Fruit fly (Drosophila melanogaster) whole organism, embryonic: ENCODE measurements around the gene CG17906.
A peak's percentile ranks its signal among the peaks of the same experiment; 100 is the strongest.

Experiments
- Abd-B ChIP-seq: fragments of 200-800 bp; sonication (Bioruptor generic); optimal IDR thresholded peaks from 2 replicates; lab custom pipeline; 2018; ENCODE audit warnings: missing biosample characterization, mild to moderate bottlenecking, missing genetic modification characterization, moderate library complexity
- Aef1 ChIP-seq: fragments of 200-800 bp; sonication (Bioruptor generic); IDR thresholded peaks from 3 replicates; pipeline ENCODE4 v1.3.6; 2022; ENCODE audit warnings: missing biosample characterization, missing genetic modification characterization
- Blimp-1 ChIP-seq: fragments of 200-800 bp; sonication (Bioruptor generic); optimal IDR thresholded peaks from 3 replicates; lab custom pipeline; 2018; ENCODE audit warnings: missing biosample characterization, missing genetic modification characterization, mild to moderate bottlenecking, moderate library complexity, missing genetic modification reagents
- CG11247 ChIP-seq: fragments of 200-800 bp; sonication (Bioruptor generic); IDR thresholded peaks from 2 replicates; pipeline ENCODE4 v1.3.6; 2022; ENCODE audit warnings: missing biosample characterization, missing genetic modification characterization
- CG11560 ChIP-seq: fragments of 200-800 bp; sonication (Bioruptor generic); IDR thresholded peaks from 3 replicates; pipeline ENCODE4 v1.3.6; 2022; ENCODE audit warnings: missing biosample characterization, missing genetic modification characterization
- CG11723 ChIP-seq: fragments of 200-800 bp; sonication (Bioruptor generic); optimal IDR thresholded peaks from 2 replicates; lab custom pipeline; 2017; ENCODE audit warnings: missing biosample characterization, mild to moderate bottlenecking, missing genetic modification characterization
- CG12299 ChIP-seq: fragments of 200-800 bp; sonication (Bioruptor generic); optimal IDR thresholded peaks from 2 replicates; lab custom pipeline; 2018; ENCODE audit warnings: missing biosample characterization, mild to moderate bottlenecking, missing genetic modification characterization
- CG13624 ChIP-seq: fragments of 200-800 bp; sonication (Bioruptor generic); optimal IDR thresholded peaks from 2 replicates; lab custom pipeline; 2016; ENCODE audit warnings: missing biosample characterization, missing genetic modification characterization
- CG14014 ChIP-seq: fragments of 200-800 bp; sonication (Bioruptor generic); IDR thresholded peaks from 2 replicates; pipeline ENCODE4 v1.3.6; 2022; ENCODE audit warnings: missing biosample characterization, missing genetic modification characterization
- CG2129 ChIP-seq: fragments of 200-800 bp; sonication (Bioruptor generic); IDR thresholded peaks from 2 replicates; pipeline ENCODE4 v1.3.6; 2022; ENCODE audit warnings: missing biosample characterization, missing genetic modification characterization; ENCODE audit not compliant: partially characterized antibody
- CG33557 ChIP-seq: fragments of 200-800 bp; sonication (Bioruptor generic); optimal IDR thresholded peaks from 2 replicates; lab custom pipeline; 2019; ENCODE audit warnings: missing biosample characterization, mild to moderate bottlenecking, missing genetic modification characterization, moderate library complexity
- CG4820 ChIP-seq: fragments of 200-800 bp; sonication (Bioruptor generic); optimal IDR thresholded peaks from 3 replicates; lab custom pipeline; 2016; ENCODE audit warnings: missing biosample characterization, missing genetic modification characterization
- CG6854 ChIP-seq: fragments of 200-800 bp; sonication (Bioruptor generic); optimal IDR thresholded peaks from 3 replicates; lab custom pipeline; 2017; ENCODE audit warnings: missing biosample characterization, mild to moderate bottlenecking, missing genetic modification characterization
- CG8290 ChIP-seq, 3 experiments: fragments of 200-800 bp; sonication (Bioruptor generic); optimal IDR thresholded peaks; 2 replicates each; lab custom pipeline; 2016 to 2019; ENCODE audit warnings: missing biosample characterization in 3 of 3, missing genetic modification characterization in 3 of 3, mild to moderate bottlenecking in 2 of 3, moderate library complexity in 1 of 3
- CkIIα-i1 ChIP-seq: fragments of 200-800 bp; sonication (Bioruptor generic); IDR thresholded peaks from 2 replicates; pipeline ENCODE4 v1.3.6; 2022; ENCODE audit warnings: missing biosample characterization, missing genetic modification characterization
- CoRest ChIP-seq: fragments of 200-800 bp; sonication (Bioruptor generic); optimal IDR thresholded peaks from 3 replicates; lab custom pipeline; 2018; ENCODE audit warnings: missing biosample characterization, mild to moderate bottlenecking, missing genetic modification characterization, moderate library complexity
- Dref ChIP-seq: fragments of 200-800 bp; sonication (Bioruptor generic); IDR thresholded peaks from 2 replicates; pipeline ENCODE4 v1.3.6; 2022; ENCODE audit warnings: missing biosample characterization, missing genetic modification characterization
- Fer2 ChIP-seq: fragments of 200-800 bp; sonication (Bioruptor generic); optimal IDR thresholded peaks from 2 replicates; lab custom pipeline; 2018; ENCODE audit warnings: missing biosample characterization, mild to moderate bottlenecking, missing genetic modification characterization, moderate library complexity
- HLH3B ChIP-seq: fragments of 200-800 bp; sonication (Bioruptor generic); IDR thresholded peaks from 2 replicates; pipeline ENCODE4 v1.3.6; 2022; ENCODE audit warnings: missing biosample characterization, missing genetic modification characterization
- NFAT ChIP-seq: fragments of 200-800 bp; sonication (Bioruptor generic); IDR thresholded peaks from 2 replicates; pipeline ENCODE4 v1.3.6; 2022; ENCODE audit warnings: missing biosample characterization, missing genetic modification characterization
- NfI ChIP-seq: fragments of 200-800 bp; sonication (Bioruptor generic); optimal IDR thresholded peaks from 3 replicates; lab custom pipeline; 2018; ENCODE audit warnings: missing biosample characterization, mild to moderate bottlenecking, missing genetic modification characterization, moderate library complexity
- Optix ChIP-seq: fragments of 200-800 bp; sonication (Bioruptor generic); IDR thresholded peaks from 3 replicates; pipeline ENCODE4 v1.3.6; 2022; ENCODE audit warnings: missing biosample characterization, missing genetic modification characterization
- PHDP ChIP-seq: fragments of 200-800 bp; sonication (Bioruptor generic); optimal IDR thresholded peaks from 3 replicates; lab custom pipeline; 2018; ENCODE audit warnings: missing biosample characterization, mild to moderate bottlenecking, missing genetic modification characterization, moderate library complexity
- Scr ChIP-seq: fragments of 200-800 bp; sonication (Bioruptor generic); IDR thresholded peaks from 2 replicates; pipeline ENCODE4 v1.3.6; 2022; ENCODE audit warnings: missing biosample characterization, missing genetic modification characterization; ENCODE audit not compliant: partially characterized antibody
- Sox100B ChIP-seq: fragments of 200-800 bp; sonication (Bioruptor generic); optimal IDR thresholded peaks from 3 replicates; lab custom pipeline; 2018; ENCODE audit warnings: missing biosample characterization, mild to moderate bottlenecking, missing genetic modification characterization
- al ChIP-seq: fragments of 200-800 bp; sonication (Bioruptor generic); IDR thresholded peaks from 2 replicates; pipeline ENCODE4 v1.3.6; 2022; ENCODE audit warnings: missing biosample characterization, missing genetic modification characterization
- ato ChIP-seq: fragments of 200-800 bp; sonication (Bioruptor generic); IDR thresholded peaks from 2 replicates; pipeline ENCODE4 v1.3.6; 2022; ENCODE audit warnings: missing biosample characterization, missing genetic modification characterization; ENCODE audit not compliant: partially characterized antibody
- az2 ChIP-seq: fragments of 200-800 bp; sonication (Bioruptor generic); optimal IDR thresholded peaks from 3 replicates; lab custom pipeline; 2016; ENCODE audit warnings: missing biosample characterization, missing genetic modification characterization
- bbx ChIP-seq: fragments of 200-800 bp; sonication (Bioruptor generic); IDR thresholded peaks from 2 replicates; pipeline ENCODE4 v1.3.6; 2022; ENCODE audit warnings: missing biosample characterization, missing genetic modification characterization; ENCODE audit not compliant: partially characterized antibody
- bcd ChIP-seq: fragments of 200-800 bp; sonication (Bioruptor generic); optimal IDR thresholded peaks from 2 replicates; lab custom pipeline; 2017; ENCODE audit warnings: missing biosample characterization, mild to moderate bottlenecking, missing genetic modification characterization
- bsh ChIP-seq, 2 experiments: fragments of 200-800 bp; sonication (Bioruptor generic); optimal IDR thresholded peaks; 2 replicates each; lab custom pipeline; 2017 to 2018; ENCODE audit warnings: mild to moderate bottlenecking in 2 of 2, missing biosample characterization in 2 of 2, missing genetic modification characterization in 2 of 2, moderate library complexity in 1 of 2
- btn ChIP-seq: fragments of 200-800 bp; sonication (Bioruptor generic); optimal IDR thresholded peaks from 2 replicates; lab custom pipeline; 2016; ENCODE audit warnings: missing biosample characterization, missing genetic modification characterization
- caup ChIP-seq: fragments of 200-800 bp; sonication (Bioruptor generic); optimal IDR thresholded peaks from 3 replicates; lab custom pipeline; 2017; ENCODE audit warnings: missing biosample characterization, mild to moderate bottlenecking, missing genetic modification characterization, moderate library complexity; ENCODE audit not compliant: severe bottlenecking
- chif ChIP-seq, 2 experiments: fragments of 200-800 bp; sonication (Bioruptor generic); optimal IDR thresholded peaks; 3 replicates each; lab custom pipeline; 2016; ENCODE audit warnings: missing biosample characterization in 2 of 2, missing genetic modification characterization in 2 of 2
- crc ChIP-seq: fragments of 200-800 bp; sonication (Bioruptor generic); optimal IDR thresholded peaks from 2 replicates; lab custom pipeline; 2016; ENCODE audit warnings: missing biosample characterization, missing genetic modification characterization
- disco-r ChIP-seq: fragments of 200-800 bp; sonication (Bioruptor generic); optimal IDR thresholded peaks from 2 replicates; lab custom pipeline; 2016; ENCODE audit warnings: missing biosample characterization, missing genetic modification characterization
- fu2 ChIP-seq: fragments of 200-800 bp; sonication (Bioruptor generic); optimal IDR thresholded peaks from 2 replicates; lab custom pipeline; 2016; ENCODE audit warnings: missing biosample characterization, missing genetic modification characterization
- grn ChIP-seq: fragments of 200-800 bp; sonication (Bioruptor generic); optimal IDR thresholded peaks from 3 replicates; lab custom pipeline; 2017; ENCODE audit warnings: missing biosample characterization, missing genetic modification characterization
- gsb-n ChIP-seq: fragments of 200-800 bp; sonication (Bioruptor generic); optimal IDR thresholded peaks from 3 replicates; lab custom pipeline; 2018; ENCODE audit warnings: missing biosample characterization, mild to moderate bottlenecking, missing genetic modification characterization
- gt ChIP-seq: fragments of 200-800 bp; sonication (Bioruptor generic); IDR thresholded peaks from 2 replicates; pipeline ENCODE4 v1.3.6; 2022; ENCODE audit warnings: missing biosample characterization, missing genetic modification characterization
- kah ChIP-seq: fragments of 200-800 bp; sonication (Bioruptor generic); optimal IDR thresholded peaks from 2 replicates; lab custom pipeline; 2018; ENCODE audit warnings: missing biosample characterization, mild to moderate bottlenecking, missing genetic modification characterization
- nau ChIP-seq: fragments of 200-800 bp; sonication (Bioruptor generic); optimal IDR thresholded peaks from 3 replicates; lab custom pipeline; 2017; ENCODE audit warnings: missing biosample characterization, mild to moderate bottlenecking, missing genetic modification characterization, missing genetic modification reagents
- pum ChIP-seq: fragments of 200-800 bp; sonication (Bioruptor generic); optimal IDR thresholded peaks from 2 replicates; lab custom pipeline; 2016; ENCODE audit warnings: missing biosample characterization, missing genetic modification characterization
- slbo ChIP-seq: fragments of 200-800 bp; sonication (Bioruptor generic); IDR thresholded peaks from 2 replicates; pipeline ENCODE4 v1.3.6; 2022; ENCODE audit warnings: missing biosample characterization, missing genetic modification characterization
- stwl ChIP-seq: fragments of 200-800 bp; sonication (Bioruptor generic); optimal IDR thresholded peaks from 3 replicates; lab custom pipeline; 2018; ENCODE audit warnings: missing biosample characterization, mild to moderate bottlenecking, missing genetic modification characterization, moderate library complexity
- ttk ChIP-seq: fragments of 200-800 bp; sonication (Bioruptor generic); IDR thresholded peaks from 2 replicates; pipeline ENCODE4 v2.1.2; 2022; ENCODE audit warnings: missing biosample characterization, missing genetic modification characterization
- unc-4 ChIP-seq: fragments of 200-800 bp; sonication (Bioruptor generic); IDR thresholded peaks from 2 replicates; pipeline ENCODE4 v1.3.6; 2022; ENCODE audit warnings: missing biosample characterization, missing genetic modification characterization; ENCODE audit not compliant: partially characterized antibody
- zen2 ChIP-seq: fragments of 200-800 bp; sonication (Bioruptor generic); IDR thresholded peaks from 3 replicates; pipeline ENCODE4 v1.3.6; 2022; ENCODE audit warnings: missing biosample characterization, missing genetic modification characterization; ENCODE audit not compliant: partially characterized antibody

CG17906 gene

DNA sequence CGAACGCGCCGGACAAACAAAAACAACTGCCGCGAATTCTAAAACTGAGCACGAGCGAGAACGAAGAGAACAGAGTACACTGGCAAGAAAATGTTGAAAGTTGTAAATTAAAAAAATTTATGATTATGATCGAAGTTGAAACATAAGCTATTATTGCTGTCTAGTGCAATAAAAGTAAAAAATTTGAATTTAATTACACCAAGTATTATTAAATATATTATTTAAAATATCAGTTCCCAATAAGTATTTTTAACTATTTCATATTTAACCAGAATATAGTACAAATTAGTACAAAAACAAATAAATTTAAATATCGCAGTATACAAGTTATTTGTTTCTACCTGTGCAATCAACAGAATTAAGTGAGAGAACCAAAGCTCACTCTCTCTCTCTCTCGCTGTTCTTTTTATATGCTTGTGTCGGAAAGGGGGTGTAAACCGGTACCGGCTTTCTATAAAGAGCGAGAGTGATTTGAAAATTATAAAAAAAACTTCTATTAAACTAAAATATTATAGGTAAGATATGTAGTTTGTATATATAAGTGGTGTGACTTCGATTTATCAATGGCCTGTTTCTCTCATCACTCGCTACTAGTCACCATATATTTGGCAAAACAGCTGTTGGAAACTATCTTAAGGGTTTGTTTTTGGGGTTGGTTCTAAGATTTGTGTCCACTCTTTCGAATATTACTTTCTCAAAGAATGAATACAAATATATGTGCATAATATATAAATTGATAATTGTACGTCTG is 42.8 kb upstream of the CG17906 start, which contains the start of gene C1GalTA (continued):
- TF ChIP-seq Blimp-1 (GFP tag; lab: Kevin White, UChicago) (peak; percentile 98), Aef1 (GFP tag; lab: Robert Waterston, UW) (peak; percentile 91), Fer2 (peak; percentile 95), gt (GFP tag; lab: Robert Waterston, UW) (peak; percentile 80; the same call in 1 of the 2 replicates), CG6854 (peak; percentile 98), CkIIα-i1 (GFP tag; lab: Robert Waterston, UW) (no peak), CG4820 (GFP tag; lab: Kevin White, UChicago) (peak; percentile 93), CG8290 (GFP tag; optimal IDR thresholded peaks at IDR 0.05; lab: Kevin White, UChicago) (peak; percentile 95), CG8290 (tag; optimal IDR thresholded peaks at IDR 0.05; lab: Kevin White, UChicago) (peak in 1 of 2 experiments; percentile 19), HLH3B (peak; percentile 94), grn (GFP tag; lab: Kevin White, UChicago) (peak; percentile 64), NfI (GFP tag; lab: Kevin White, UChicago) (peak; percentile 92), slbo (GFP tag; lab: Robert Waterston, UW) (peak; percentile 95), pum (GFP tag; lab: Kevin White, UChicago) (peak; percentile 72), Dref (GFP tag; lab: Robert Waterston, UW) (no peak), nau (GFP tag; lab: Kevin White, UChicago) (peak; percentile 93), CG2129 (GFP tag; lab: Robert Waterston, UW) (no peak), bsh (GFP tag; optimal IDR thresholded peaks at IDR 0.05; lab: Kevin White, UChicago) (peak; percentile 93 to 99), gsb-n (tag; lab: Kevin White, UChicago) (peak; percentile 99), fu2 (GFP tag; lab: Kevin White, UChicago) (no peak), chif (GFP tag; optimal IDR thresholded peaks at IDR 0.05; lab: Kevin White, UChicago) (peak; percentile 39 to 62), CoRest (peak; percentile 100), ttk (GFP tag; lab: Robert Waterston, UW) (peak; percentile 96), CG12299 (tag; lab: Kevin White, UChicago) (peak; percentile 98), CG11723 (GFP tag; lab: Kevin White, UChicago) (peak; percentile 89), al (GFP tag; lab: Robert Waterston, UW) (peak; percentile 93), CG13624 (GFP tag; lab: Kevin White, UChicago) (peak; percentile 61), NFAT (GFP tag; lab: Robert Waterston, UW) (no peak; the same call in 1 of the 2 replicates), az2 (GFP tag; lab: Kevin White, UChicago) (peak; percentile 94), Abd-B (GFP tag; lab: Kevin White, UChicago) (peak; percentile 97), stwl (tag; lab: Kevin White, UChicago) (peak; percentile 67), disco-r (GFP tag; lab: Kevin White, UChicago) (peak; percentile 58), btn (GFP tag; lab: Kevin White, UChicago) (no peak), CG33557 (peak; percentile 99), Optix (GFP tag; lab: Robert Waterston, UW) (0 out of 3 replicates have a peak, but pooled peaks have one; percentile 62), unc-4 (GFP tag; lab: Robert Waterston, UW) (no peak), CG11560 (tag; lab: Robert Waterston, UW) (peak; percentile 88), bcd (GFP tag; lab: Kevin White, UChicago) (peak; percentile 97), zen2 (GFP tag; lab: Robert Waterston, UW) (no peak), CG11247 (GFP tag; lab: Robert Waterston, UW) (peak; percentile 93), crc (GFP tag; lab: Kevin White, UChicago) (no peak), Scr (GFP tag; lab: Robert Waterston, UW) (no peak), bbx (GFP tag; lab: Robert Waterston, UW) (no peak), PHDP (tag; lab: Kevin White, UChicago) (peak; percentile 99), caup (peak; percentile 96), kah (GFP tag; lab: Kevin White, UChicago) (peak; percentile 95), ato (GFP tag; lab: Robert Waterston, UW) (no peak), Sox100B (GFP tag; lab: Kevin White, UChicago) (peak; percentile 99), CG14014 (peak; percentile 95)
